Worm (Caenorhabditis elegans): ENCODE measurements around the gene hpd-1.

hpd-1 gene

DNA sequence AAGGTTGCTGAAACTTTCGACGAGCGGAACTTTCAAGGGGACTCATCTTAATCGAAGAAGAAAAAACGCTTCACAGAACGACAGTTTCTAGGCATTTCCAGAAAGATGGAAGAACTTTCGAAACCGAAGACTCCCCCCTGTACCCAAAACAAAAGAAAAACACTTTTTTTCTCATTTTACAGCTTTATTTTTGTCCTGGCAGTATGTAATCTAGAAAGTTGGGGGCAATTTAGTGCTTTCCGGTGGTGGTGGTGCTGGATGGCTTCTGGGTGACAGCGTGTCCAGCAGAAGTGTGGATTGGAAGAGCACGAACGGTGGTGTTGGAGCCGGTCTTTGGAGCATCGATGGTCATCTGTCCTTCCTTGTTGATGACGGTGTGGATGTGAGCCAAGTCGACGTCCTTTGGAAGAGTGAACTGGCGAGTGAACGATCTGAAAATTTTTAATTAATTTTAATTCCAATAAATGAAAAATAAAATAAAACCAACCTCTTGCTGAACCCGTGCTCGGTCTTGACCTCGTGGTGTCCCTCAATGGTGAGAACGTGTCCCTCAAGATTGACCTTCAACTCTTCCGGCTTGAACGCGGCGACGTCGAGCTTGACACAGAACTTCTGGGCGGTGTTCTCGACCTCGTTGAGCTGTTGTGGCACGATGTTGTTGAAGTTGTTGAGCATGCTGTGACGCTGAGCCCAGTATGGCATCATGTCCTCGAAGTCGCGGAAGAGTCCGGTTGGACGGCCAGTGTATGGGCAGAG is 29.2 kb upstream of the hpd-1 start (continued):
- no peak for TF ChIP-seq egl-18 (GFP tag; IDR thresholded peaks at IDR 0.05)
- TF ChIP-seq let-607 (tag; optimal IDR thresholded peaks at IDR 0.05), result no peak
- TF ChIP-seq hrde-1 (tag; optimal IDR thresholded peaks at IDR 0.05; ENCODE audit: borderline replicate concordance), result peak; percentile 95
- no peak for TF ChIP-seq sdz-38 (tag; optimal IDR thresholded peaks at IDR 0.05)
- TF ChIP-seq ceh-100 (GFP tag; IDR thresholded peaks at IDR 0.05), result peak; percentile 40; the same call in 1 of the 2 replicates
- no peak for TF ChIP-seq lag-1 (GFP tag; IDR thresholded peaks at IDR 0.05)
- TF ChIP-seq tlf-1 (GFP tag; optimal IDR thresholded peaks at IDR 0.05), result peak; percentile 87
- peak; percentile 88 for TF ChIP-seq snpc-3.4 (tag; optimal IDR thresholded peaks at IDR 0.05)
- peak; percentile 55; the same call in 1 of the 2 replicates for TF ChIP-seq ztf-25 (GFP tag; IDR thresholded peaks at IDR 0.05)
- TF ChIP-seq atf-7 (tag; optimal IDR thresholded peaks at IDR 0.05), result peak; percentile 17
- TF ChIP-seq nfyb-1 (GFP tag; IDR thresholded peaks at IDR 0.05), result no peak
- no peak for TF ChIP-seq lsy-27 (tag; optimal IDR thresholded peaks at IDR 0.05; ENCODE audit: borderline replicate concordance, insufficient read depth)
- no peak; the same call in 1 of the 2 replicates for TF ChIP-seq Y53F4B.3 (GFP tag; IDR thresholded peaks at IDR 0.05)
- no peak for TF ChIP-seq unc-62 (GFP tag; optimal IDR thresholded peaks at IDR 0.05)
- no peak for TF ChIP-seq ceh-79 (tag; optimal IDR thresholded peaks at IDR 0.05)
- no peak for TF ChIP-seq K11D2.4 (GFP tag; IDR thresholded peaks at IDR 0.05)
- TF ChIP-seq ztf-18 (tag; optimal IDR thresholded peaks at IDR 0.05), result no peak
- TF ChIP-seq zim-3 (tag; optimal IDR thresholded peaks at IDR 0.05), result no peak
- TF ChIP-seq rpc-1 (optimal IDR thresholded peaks at IDR 0.05), result peak; percentile 12
- TF ChIP-seq rpc-1 (tag; optimal IDR thresholded peaks at IDR 0.05), result no peak
- no peak for TF ChIP-seq ztf-3 (GFP tag; optimal IDR thresholded peaks at IDR 0.05)
- TF ChIP-seq nfya-2 (GFP tag; IDR thresholded peaks at IDR 0.05), result 0 out of 2 replicates have a peak, but pooled peaks have one; percentile 30
- TF ChIP-seq repo-1 (tag; optimal IDR thresholded peaks at IDR 0.05), result peak; percentile 60
- peak; percentile 80 for TF ChIP-seq zfh-2 (GFP tag; conservative IDR thresholded peaks at IDR 0.05)
- peak; percentile 48 for TF ChIP-seq lsl-1 (GFP tag; optimal IDR thresholded peaks at IDR 0.05)
- TF ChIP-seq nhr-80 (tag; optimal IDR thresholded peaks at IDR 0.05), result no peak
- TF ChIP-seq F55B11.4 (tag; optimal IDR thresholded peaks at IDR 0.05; ENCODE audit: borderline replicate concordance, insufficient read depth), result no peak
- TF ChIP-seq xnd-1 (tag; optimal IDR thresholded peaks at IDR 0.05), result no peak
- TF ChIP-seq ekl-4 (GFP tag; IDR thresholded peaks at IDR 0.05), result peak; percentile 57
- TF ChIP-seq attf-3 (GFP tag; conservative IDR thresholded peaks at IDR 0.05), result no peak
- TF ChIP-seq ztf-28 (GFP tag; IDR thresholded peaks at IDR 0.05), result peak; percentile 49
- no peak for TF ChIP-seq bed-1 (GFP tag; IDR thresholded peaks at IDR 0.05)
- TF ChIP-seq madf-6 (GFP tag; IDR thresholded peaks at IDR 0.05), result peak; percentile 83
- TF ChIP-seq snpc-4 (GFP tag; optimal IDR thresholded peaks at IDR 0.05), result peak; percentile 51
- TF ChIP-seq snpc-4 (tag; optimal IDR thresholded peaks at IDR 0.05), result peak in 3 of 4 experiments; percentile 9 to 78 (median 29)
- peak; percentile 64 for TF ChIP-seq dpff-1 (tag; optimal IDR thresholded peaks at IDR 0.05)
- TF ChIP-seq mes-4 (tag; optimal IDR thresholded peaks at IDR 0.05), result no peak
- no peak; the same call in 1 of the 2 replicates for TF ChIP-seq egrh-3 (GFP tag; IDR thresholded peaks at IDR 0.05)
- no peak for TF ChIP-seq T26A5.8 (tag; optimal IDR thresholded peaks at IDR 0.05)
- TF ChIP-seq him-1 (tag; optimal IDR thresholded peaks at IDR 0.05), result no peak
- TF ChIP-seq D2030.7 (GFP tag; IDR thresholded peaks at IDR 0.05), result peak; percentile 88
- TF ChIP-seq hsf-1 (GFP tag; IDR thresholded peaks at IDR 0.05), result peak; percentile 95
- no peak for TF ChIP-seq F23B12.7 (tag; optimal IDR thresholded peaks at IDR 0.05; ENCODE audit: insufficient read depth)
- TF ChIP-seq sptf-2 (GFP tag; optimal IDR thresholded peaks at IDR 0.05), result peak; percentile 52
- TF ChIP-seq aptf-2 (GFP tag; conservative IDR thresholded peaks at IDR 0.05), result no peak
- TF ChIP-seq let-526 (GFP tag; IDR thresholded peaks at IDR 0.05), result no peak
- peak; percentile 48; the same call in 1 of the 2 replicates for TF ChIP-seq Y67H2A.10 (GFP tag; conservative IDR thresholded peaks at IDR 0.05)
